Fruit fly (Drosophila melanogaster) Kc167 (cell line): ENCODE measurements around the gene Gfrl.

ENCODE experiments used
- Myc ChIP-seq: fragments of >200 bp; optimal IDR thresholded peaks from 2 replicates; lab custom pipeline; 2017; ENCODE audit warnings: missing external identifiers
- h ChIP-seq: fragments of >200 bp; optimal IDR thresholded peaks from 3 replicates; lab custom pipeline; 2018; ENCODE audit warnings: missing external identifiers
- insv ChIP-seq: fragments of >200 bp; optimal IDR thresholded peaks from 3 replicates; lab custom pipeline; 2018; ENCODE audit warnings: missing external identifiers
- psq ChIP-seq: fragments of >200 bp; optimal IDR thresholded peaks from 2 replicates; lab custom pipeline; 2017; ENCODE audit warnings: missing external identifiers
- ttk ChIP-seq: sonication (Bioruptor generic); optimal IDR thresholded peaks from 2 replicates; lab custom pipeline; 2017; ENCODE audit warnings: missing external identifiers

DNA sequence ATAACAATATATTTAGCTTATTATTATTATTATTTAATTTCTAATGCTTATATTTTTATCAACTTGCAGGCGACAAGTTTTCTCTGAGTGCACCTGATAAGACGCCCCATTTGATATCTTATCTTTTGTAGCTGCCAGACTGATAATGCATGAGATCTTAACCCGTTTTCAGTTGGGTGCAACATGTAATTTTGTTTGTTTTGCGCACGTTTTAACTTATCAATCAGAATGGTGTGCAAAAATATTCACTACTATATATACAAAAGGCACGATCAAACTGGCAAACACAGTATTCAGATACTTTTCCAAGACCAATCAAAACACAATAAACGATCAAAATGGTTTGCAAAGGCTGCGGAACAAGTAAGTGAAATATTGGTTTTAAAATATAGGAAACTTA lies 124.4 kb downstream of the Gfrl start, which contains the start of gene MtnC:
- TF ChIP-seq insv (lab: Kevin White, UChicago), result no peak
- no peak for TF ChIP-seq Myc
- no peak for TF ChIP-seq ttk
- no peak for TF ChIP-seq h (lab: Kevin White, UChicago)
- no peak for TF ChIP-seq psq (lab: Kevin White, UChicago)
